Worm (Caenorhabditis elegans) whole organism, young adult: ENCODE data around the gene gcy-14.

Experiments used
- C17E4.6 ChIP-seq: fragments of 200-800 bp; sonication (Bioruptor generic); IDR thresholded peaks from 2 replicates; pipeline ENCODE4 v1.3.6; 2022; ENCODE audit warnings: missing genetic modification reagents, missing genetic modification characterization, missing compliant biosample characterization
- F37B4.10 ChIP-seq: fragments of 200-800 bp; sonication (Bioruptor generic); IDR thresholded peaks from 2 replicates; pipeline ENCODE4 v1.3.6; 2022; ENCODE audit warnings: missing genetic modification characterization, missing compliant biosample characterization
- aptf-3 ChIP-seq: fragments of 200-800 bp; sonication (Bioruptor generic); IDR thresholded peaks from 2 replicates; pipeline ENCODE4 v1.3.6; 2022; ENCODE audit warnings: missing genetic modification characterization, missing compliant biosample characterization
- gei-17 ChIP-seq: fragments of 200-800 bp; sonication (Bioruptor generic); optimal IDR thresholded peaks from 2 replicates; lab custom pipeline; 2018; ENCODE audit warnings: mild to moderate bottlenecking, missing genetic modification characterization, missing compliant biosample characterization
- let-607 ChIP-seq, 2 experiments: fragments of 200-800 bp in 1 of 2; sonication (Bioruptor generic) in 1 of 2; sonication (generic microtip) in 1 of 2; optimal IDR thresholded peaks; 2 replicates each; lab custom pipeline; 2016 to 2018; ENCODE audit warnings: mild to moderate bottlenecking in 2 of 2, missing compliant biosample characterization in 2 of 2, missing genetic modification characterization in 2 of 2, moderate library complexity in 2 of 2, missing genotype in 1 of 2
- madf-10 ChIP-seq: sonication (generic microtip); optimal IDR thresholded peaks from 2 replicates; lab custom pipeline; 2016; ENCODE audit warnings: mild to moderate bottlenecking, missing genetic modification characterization, missing compliant biosample characterization
- zfh-2 ChIP-seq: fragments of 200-800 bp; sonication (Bioruptor generic); conservative IDR thresholded peaks from 2 replicates; pipeline ENCODE4 v1.3.6; 2022; ENCODE audit warnings: missing genetic modification reagents, missing genetic modification characterization, missing compliant biosample characterization
- ztf-26 ChIP-seq: sonication (generic microtip); optimal IDR thresholded peaks from 2 replicates; lab custom pipeline; 2017; ENCODE audit warnings: missing genetic modification characterization, missing compliant biosample characterization

- no peak for TF ChIP-seq C17E4.6 (GFP tag; lab: Robert Waterston, UW)
- TF ChIP-seq zfh-2 (GFP tag; lab: Robert Waterston, UW) = no peak
- TF ChIP-seq aptf-3 (GFP tag; lab: Robert Waterston, UW) = no peak
- TF ChIP-seq ztf-26 (tag; lab: Kevin White, UChicago) = no peak
- TF ChIP-seq madf-10 (tag; lab: Kevin White, UChicago) = no peak
- no peak for TF ChIP-seq let-607 (tag; optimal IDR thresholded peaks at IDR 0.05; lab: Kevin White, UChicago)
- no peak for TF ChIP-seq F37B4.10 (GFP tag; lab: Robert Waterston, UW)
- TF ChIP-seq gei-17 (GFP tag; lab: Kevin White, UChicago) = no peak
These were observed 16.1 kb downstream of the gcy-14 start for ce11 chrV:14851972-14852371.
